Worm (Caenorhabditis elegans): Measurements from ENCODE around the gene F38C2.4.
"Not testable (repeated sequence)": the region's sequence is repeated elsewhere in the genome, so short reads cannot be mapped to it uniquely, and the experiment has no call there.

F38C2.4 gene

ce11 chrIV:16306918-16307317 is 35.9 kb downstream of the F38C2.4 start:
- TF ChIP-seq F13C5.2 (tag; optimal IDR thresholded peaks at IDR 0.05), result no peak
- no peak for TF ChIP-seq B0310.2 (tag; optimal IDR thresholded peaks at IDR 0.05)
- no peak for TF ChIP-seq ceh-36 (tag; optimal IDR thresholded peaks at IDR 0.05)
- TF ChIP-seq ceh-13 (GFP tag; optimal IDR thresholded peaks at IDR 0.05), result no peak
- TF ChIP-seq aly-1 (tag; optimal IDR thresholded peaks at IDR 0.05), result no peak
- no peak for TF ChIP-seq flt-1 (GFP tag; IDR thresholded peaks at IDR 0.05)
- no peak for TF ChIP-seq ama-1 (optimal IDR thresholded peaks at IDR 0.05)
- no peak for TF ChIP-seq hmbx-1 (tag; optimal IDR thresholded peaks at IDR 0.05)
- TF ChIP-seq tbx-11 (GFP tag; IDR thresholded peaks at IDR 0.05), result no peak
- TF ChIP-seq scrt-1 (GFP tag; IDR thresholded peaks at IDR 0.05), result no peak
- TF ChIP-seq hnd-1 (tag; optimal IDR thresholded peaks at IDR 0.05), result no peak
- TF ChIP-seq pes-1 (GFP tag; IDR thresholded peaks at IDR 0.05), result no peak
- TF ChIP-seq sea-1 (GFP tag; conservative IDR thresholded peaks at IDR 0.05), result no peak
- no peak for TF ChIP-seq ets-7 (tag; optimal IDR thresholded peaks at IDR 0.05)

ce11 chrIV:16307925-16308324 is 36.9 kb downstream of the F38C2.4 start, which contains the start of gene rac-2:
rac-2 (plus strand) TSS chrIV:16308225.
- TF ChIP-seq tbx-11 (GFP tag; IDR thresholded peaks at IDR 0.05); tra-4 (tag; optimal IDR thresholded peaks at IDR 0.05); aly-1 (tag; optimal IDR thresholded peaks at IDR 0.05): not testable (repeated sequence)

- no peak for TF ChIP-seq aly-1 (tag; optimal IDR thresholded peaks at IDR 0.05)
- TF ChIP-seq hmg-4 (GFP tag; optimal IDR thresholded peaks at IDR 0.05), result no peak
- no peak for TF ChIP-seq scrt-1 (GFP tag; IDR thresholded peaks at IDR 0.05)
- no peak for TF ChIP-seq ceh-13 (GFP tag; optimal IDR thresholded peaks at IDR 0.05)
- no peak for TF ChIP-seq flt-1 (GFP tag; IDR thresholded peaks at IDR 0.05)
- TF ChIP-seq hnd-1 (tag; optimal IDR thresholded peaks at IDR 0.05), result no peak
Measured at ce11 chrIV:16310103-16310502, 39.0 kb downstream of the F38C2.4 start.

- no peak for TF ChIP-seq ets-7 (tag; optimal IDR thresholded peaks at IDR 0.05)
- no peak for TF ChIP-seq ceh-13 (GFP tag; optimal IDR thresholded peaks at IDR 0.05)
- no peak for TF ChIP-seq B0310.2 (tag; optimal IDR thresholded peaks at IDR 0.05)
- no peak for TF ChIP-seq sea-1 (GFP tag; conservative IDR thresholded peaks at IDR 0.05)
- no peak for TF ChIP-seq tbx-37 (GFP tag; conservative IDR thresholded peaks at IDR 0.05)
- no peak for TF ChIP-seq tbx-11 (GFP tag; IDR thresholded peaks at IDR 0.05)
- no peak for TF ChIP-seq flt-1 (GFP tag; IDR thresholded peaks at IDR 0.05)
- TF ChIP-seq hmbx-1 (tag; optimal IDR thresholded peaks at IDR 0.05), result no peak
- TF ChIP-seq ama-1 (optimal IDR thresholded peaks at IDR 0.05), result no peak
- TF ChIP-seq ceh-36 (tag; optimal IDR thresholded peaks at IDR 0.05), result no peak
- TF ChIP-seq tra-4 (tag; optimal IDR thresholded peaks at IDR 0.05), result no peak
- TF ChIP-seq F13C5.2 (tag; optimal IDR thresholded peaks at IDR 0.05), result no peak
- TF ChIP-seq hmg-4 (GFP tag; optimal IDR thresholded peaks at IDR 0.05), result no peak
- no peak for TF ChIP-seq hnd-1 (tag; optimal IDR thresholded peaks at IDR 0.05)
- TF ChIP-seq scrt-1 (GFP tag; IDR thresholded peaks at IDR 0.05), result no peak
- no peak for TF ChIP-seq pes-1 (GFP tag; IDR thresholded peaks at IDR 0.05)
- no peak for TF ChIP-seq aly-1 (tag; optimal IDR thresholded peaks at IDR 0.05)
Measured at ce11 chrIV:16320410-16320809, 49.4 kb downstream of the F38C2.4 start, which contains the start of gene K03D3.5. K03D3.5 (minus strand) TSS chrIV:16320510.

- no peak for TF ChIP-seq ceh-36 (tag; optimal IDR thresholded peaks at IDR 0.05)
- no peak for TF ChIP-seq ets-7 (tag; optimal IDR thresholded peaks at IDR 0.05)
- no peak for TF ChIP-seq hmg-4 (GFP tag; optimal IDR thresholded peaks at IDR 0.05)
- no peak for TF ChIP-seq sea-1 (GFP tag; conservative IDR thresholded peaks at IDR 0.05)
- no peak for TF ChIP-seq tbx-11 (GFP tag; IDR thresholded peaks at IDR 0.05)
- TF ChIP-seq ceh-13 (GFP tag; optimal IDR thresholded peaks at IDR 0.05), result no peak
- TF ChIP-seq tbx-37 (GFP tag; conservative IDR thresholded peaks at IDR 0.05), result no peak
- TF ChIP-seq F13C5.2 (tag; optimal IDR thresholded peaks at IDR 0.05), result no peak
Measured at ce11 chrIV:16320866-16321265, 49.8 kb downstream of the F38C2.4 start, which contains the start of gene srz-61. srz-61 (plus strand) TSS chrIV:16321166.
